Worm (Caenorhabditis elegans) whole organism, mixed stage, embryonic: ENCODE data around the gene let-99.

Source experiments
- ces-1 ChIP-seq: fragments of 150-350 bp; optimal IDR thresholded peaks from 2 replicates; lab custom pipeline; 2014; ENCODE audit warnings: missing biosample characterization, missing genetic modification reagents, missing genetic modification characterization
- elt-1 ChIP-seq: sonication (generic microtip); optimal IDR thresholded peaks from 2 replicates; lab custom pipeline; 2017; ENCODE audit warnings: missing genetic modification characterization, mild to moderate bottlenecking, missing compliant biosample characterization, antibody characterized with exemption, moderate library complexity, borderline replicate concordance; ENCODE audit not compliant: insufficient read depth
- zip-8 ChIP-seq: fragments of 150-350 bp; optimal IDR thresholded peaks from 2 replicates; lab custom pipeline; 2014; ENCODE audit warnings: missing biosample characterization, missing genetic modification characterization

DNA sequence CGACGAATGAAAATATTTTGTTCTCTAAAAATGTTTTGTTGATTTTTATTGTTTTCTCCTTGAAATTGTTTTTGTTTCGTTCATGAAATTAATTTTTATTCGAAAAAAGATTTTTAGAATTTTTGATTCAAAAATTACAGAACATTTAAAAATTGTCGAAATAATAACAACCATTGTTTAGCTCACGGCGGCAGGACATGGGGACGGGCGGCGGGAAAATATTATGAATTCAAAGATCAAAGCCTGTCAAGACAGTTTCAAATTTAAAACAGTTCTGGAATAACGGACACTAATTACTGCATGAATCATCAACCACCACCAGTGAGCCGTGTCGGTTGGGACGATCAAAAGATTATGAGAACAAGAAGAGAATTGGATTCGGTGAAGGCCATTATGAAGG lies 7.1 kb upstream of the let-99 start, which contains the start of gene snb-7:
- TF ChIP-seq ces-1 (GFP tag; lab: Kevin White, UChicago) (no peak), elt-1 (no peak), zip-8 (tag; lab: Kevin White, UChicago) (no peak)
